Worm (Caenorhabditis elegans) whole organism, early embryonic: ENCODE results near the gene F25B3.5.

ENCODE experiments used
- aly-1 ChIP-seq: sonication (generic microtip); optimal IDR thresholded peaks from 2 replicates; lab custom pipeline; 2016; ENCODE audit warnings: missing genetic modification characterization, missing compliant biosample characterization
- ama-1 ChIP-seq: fragments of 150-350 bp; optimal IDR thresholded peaks from 2 replicates; lab custom pipeline; 2014
- ceh-13 ChIP-seq: fragments of 200-800 bp; sonication (Bioruptor generic); optimal IDR thresholded peaks from 2 replicates; lab custom pipeline; 2018; ENCODE audit warnings: mild to moderate bottlenecking, missing genetic modification characterization, missing compliant biosample characterization
- ceh-36 ChIP-seq: sonication (generic microtip); optimal IDR thresholded peaks from 2 replicates; lab custom pipeline; 2016; ENCODE audit warnings: missing genetic modification characterization, inconsistent platforms, missing compliant biosample characterization
- flt-1 ChIP-seq: fragments of 200-800 bp; sonication (Bioruptor generic); IDR thresholded peaks from 2 replicates; pipeline ENCODE4 v1.3.6; 2022; ENCODE audit warnings: missing genetic modification characterization, missing compliant biosample characterization
- pes-1 ChIP-seq: fragments of 200-800 bp; sonication (Bioruptor generic); IDR thresholded peaks from 2 replicates; pipeline ENCODE4 v1.3.6; 2022; ENCODE audit warnings: missing genetic modification reagents, missing genetic modification characterization, missing compliant biosample characterization
- scrt-1 ChIP-seq: fragments of 200-800 bp; sonication (Bioruptor generic); IDR thresholded peaks from 2 replicates; pipeline ENCODE4 v1.3.6; 2022; ENCODE audit warnings: missing genetic modification characterization, missing compliant biosample characterization
- sea-1 ChIP-seq: fragments of 200-800 bp; sonication (Bioruptor generic); conservative IDR thresholded peaks from 2 replicates; pipeline ENCODE4 v1.3.6; 2022; ENCODE audit warnings: missing genetic modification characterization, missing compliant biosample characterization
- tbx-11 ChIP-seq: fragments of 200-800 bp; sonication (Bioruptor generic); IDR thresholded peaks from 2 replicates; pipeline ENCODE4 v1.3.6; 2022; ENCODE audit warnings: missing genetic modification characterization, missing compliant biosample characterization
- tbx-37 ChIP-seq: fragments of 200-800 bp; sonication (Bioruptor generic); conservative IDR thresholded peaks from 2 replicates; pipeline ENCODE4 v1.3.6; 2022; ENCODE audit warnings: missing genetic modification reagents, missing genetic modification characterization, missing compliant biosample characterization
- tra-4 ChIP-seq: sonication (generic microtip); optimal IDR thresholded peaks from 2 replicates; lab custom pipeline; 2017; ENCODE audit warnings: missing genetic modification characterization, missing compliant biosample characterization

DNA sequence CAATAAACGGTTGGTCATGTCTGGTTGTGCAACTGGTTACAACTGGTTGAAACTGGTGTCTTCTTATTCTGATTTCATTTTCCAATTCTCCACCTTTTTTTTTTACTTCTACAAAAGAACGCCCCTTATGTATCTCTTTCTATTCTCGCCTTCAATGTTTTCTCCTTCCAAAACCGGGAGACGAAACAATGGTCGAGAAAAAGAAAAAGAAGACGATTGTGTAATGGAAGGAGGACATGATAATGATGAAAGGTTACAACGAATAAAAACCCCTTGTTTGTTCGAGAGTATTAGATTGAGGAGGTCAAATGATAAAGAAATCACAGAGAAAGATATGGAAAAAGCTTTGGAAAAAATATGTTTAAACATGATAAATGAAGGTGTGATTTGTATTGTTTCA lies 51.3 kb downstream of the F25B3.5 start, which contains the start of gene C50F4.8:
- TF ChIP-seq tbx-37 (GFP tag; lab: Robert Waterston, UW) = no peak
- TF ChIP-seq pes-1 = no peak
- TF ChIP-seq tra-4 (tag; lab: Kevin White, UChicago) = no peak
- no peak for TF ChIP-seq ama-1
- TF ChIP-seq sea-1 (GFP tag; lab: Robert Waterston, UW) = no peak
- no peak for TF ChIP-seq ceh-13 (GFP tag; lab: Kevin White, UChicago)
- TF ChIP-seq aly-1 (tag; lab: Kevin White, UChicago) = no peak
- no peak for TF ChIP-seq flt-1 (GFP tag; lab: Robert Waterston, UW)
- TF ChIP-seq scrt-1 (GFP tag; lab: Robert Waterston, UW) = no peak
- no peak for TF ChIP-seq tbx-11 (GFP tag; lab: Robert Waterston, UW)
- TF ChIP-seq ceh-36 (tag; lab: Kevin White, UChicago) = no peak
